Worm (Caenorhabditis elegans): ENCODE results near the gene vps-32.1.

ce11 chrII:6562203-6562867 lies 27.2 kb upstream of the vps-32.1 start:
- TF ChIP-seq klf-2 (GFP tag; conservative IDR thresholded peaks at IDR 0.05) (no peak), T22C8.4 (GFP tag; IDR thresholded peaks at IDR 0.05) (no peak)
